Fruit fly (Drosophila melanogaster): ENCODE results near the gene Sk2.
A peak's percentile ranks its signal among the peaks of the same experiment; 100 is the strongest.

Gene Sk2

dm6 chr3L:3081146-3081872 is 34.4 kb downstream of the Sk2 start:
- TF ChIP-seq CG14711 (tag; optimal IDR thresholded peaks at IDR 0.05) (peak; percentile 94), pad (GFP tag; optimal IDR thresholded peaks at IDR 0.05) (peak; percentile 85), CG7045 (GFP tag; optimal IDR thresholded peaks at IDR 0.05) (peak; percentile 97), Crg-1 (GFP tag; optimal IDR thresholded peaks at IDR 0.05) (peak; percentile 97), CG7101 (tag; optimal IDR thresholded peaks at IDR 0.05) (peak; percentile 98), cic (GFP tag; optimal IDR thresholded peaks at IDR 0.05) (peak; percentile 92), bab1 (GFP tag; optimal IDR thresholded peaks at IDR 0.05) (peak; percentile 98), CG1620 (GFP tag; optimal IDR thresholded peaks at IDR 0.05) (peak; percentile 98), CG5204 (GFP tag; optimal IDR thresholded peaks at IDR 0.05) (peak; percentile 97), Hr96 (GFP tag; optimal IDR thresholded peaks at IDR 0.05) (peak; percentile 97), toe (GFP tag; optimal IDR thresholded peaks at IDR 0.05) (peak; percentile 97), Clk (GFP tag; optimal IDR thresholded peaks at IDR 0.05) (peak; percentile 96), CG12768 (GFP tag; optimal IDR thresholded peaks at IDR 0.05) (peak; percentile 98), CG33017 (tag; optimal IDR thresholded peaks at IDR 0.05) (peak; percentile 98), CG11617 (GFP tag; optimal IDR thresholded peaks at IDR 0.05) (peak; percentile 98), kay (GFP tag; ENCODE audit: borderline replicate concordance) (peak; percentile 99), ovo (GFP tag; optimal IDR thresholded peaks at IDR 0.05) (peak; percentile 93), Mnt (GFP tag; optimal IDR thresholded peaks at IDR 0.05) (peak; percentile 97), tj (GFP tag; optimal IDR thresholded peaks at IDR 0.05) (peak; percentile 83), cnc (optimal IDR thresholded peaks at IDR 0.05) (no peak)

- TF ChIP-seq bab1 (GFP tag; optimal IDR thresholded peaks at IDR 0.05) (no peak), Clk (GFP tag; optimal IDR thresholded peaks at IDR 0.05) (no peak), tj (GFP tag; optimal IDR thresholded peaks at IDR 0.05) (peak; percentile 99), cic (GFP tag; optimal IDR thresholded peaks at IDR 0.05) (no peak), Crg-1 (GFP tag; optimal IDR thresholded peaks at IDR 0.05) (no peak), cnc (optimal IDR thresholded peaks at IDR 0.05) (peak; percentile 55 to 61), CG1620 (GFP tag; optimal IDR thresholded peaks at IDR 0.05) (no peak), pad (GFP tag; optimal IDR thresholded peaks at IDR 0.05) (no peak), CG14711 (tag; optimal IDR thresholded peaks at IDR 0.05) (no peak)
Measured at dm6 chr3L:3081966-3082516, 35.2 kb downstream of the Sk2 start.

- TF ChIP-seq Mnt (GFP tag; optimal IDR thresholded peaks at IDR 0.05) (no peak), CG5204 (GFP tag; optimal IDR thresholded peaks at IDR 0.05) (no peak), CG7101 (tag; optimal IDR thresholded peaks at IDR 0.05) (peak; percentile 7), Clk (GFP tag; optimal IDR thresholded peaks at IDR 0.05) (no peak), ovo (GFP tag; optimal IDR thresholded peaks at IDR 0.05) (no peak), cnc (optimal IDR thresholded peaks at IDR 0.05) (no peak), CG14711 (tag; optimal IDR thresholded peaks at IDR 0.05) (no peak), CG1620 (GFP tag; optimal IDR thresholded peaks at IDR 0.05) (no peak), CG33017 (tag; optimal IDR thresholded peaks at IDR 0.05) (no peak), cic (GFP tag; optimal IDR thresholded peaks at IDR 0.05) (peak; percentile 82), tj (GFP tag; optimal IDR thresholded peaks at IDR 0.05) (no peak), CG11617 (GFP tag; optimal IDR thresholded peaks at IDR 0.05) (no peak), pad (GFP tag; optimal IDR thresholded peaks at IDR 0.05) (no peak), Crg-1 (GFP tag; optimal IDR thresholded peaks at IDR 0.05) (no peak), Hr96 (GFP tag; optimal IDR thresholded peaks at IDR 0.05) (no peak), CG12768 (GFP tag; optimal IDR thresholded peaks at IDR 0.05) (peak; percentile 12), toe (GFP tag; optimal IDR thresholded peaks at IDR 0.05) (no peak), kay (GFP tag; ENCODE audit: borderline replicate concordance) (peak; percentile 71)
Measured at dm6 chr3L:3083329-3084083, 36.6 kb downstream of the Sk2 start.

- TF ChIP-seq kay (GFP tag; ENCODE audit: borderline replicate concordance) (peak; percentile 87), pad (GFP tag; optimal IDR thresholded peaks at IDR 0.05) (no peak), cnc (optimal IDR thresholded peaks at IDR 0.05) (no peak), CG5204 (GFP tag; optimal IDR thresholded peaks at IDR 0.05) (no peak), Hr96 (GFP tag; optimal IDR thresholded peaks at IDR 0.05) (no peak), CG12768 (GFP tag; optimal IDR thresholded peaks at IDR 0.05) (no peak)
Measured at dm6 chr3L:3089012-3089411, 42.1 kb downstream of the Sk2 start.

- TF ChIP-seq Mnt (GFP tag; optimal IDR thresholded peaks at IDR 0.05) (no peak), pad (GFP tag; optimal IDR thresholded peaks at IDR 0.05) (peak; percentile 25), CG7101 (tag; optimal IDR thresholded peaks at IDR 0.05) (peak; percentile 44), CG14711 (tag; optimal IDR thresholded peaks at IDR 0.05) (peak; percentile 21)
Measured at dm6 chr3L:3090581-3091345, 43.9 kb downstream of the Sk2 start.

Data from whole organism, adult.